Worm (Caenorhabditis elegans): ENCODE measurements around the gene W09C2.9.

The W09C2.9 gene

ce11 chrIV:9648682-9649081 lies 25.5 kb upstream of the W09C2.9 start, which contains the start of gene srm-3:
Gene srm-3 (plus strand): TSS chrIV:9648982.
- TF ChIP-seq bed-3 (GFP tag; optimal IDR thresholded peaks at IDR 0.05) (no peak), pha-4 (tag; optimal IDR thresholded peaks at IDR 0.05) (no peak), ces-1 (GFP tag; optimal IDR thresholded peaks at IDR 0.05) (no peak), unc-120 (tag; optimal IDR thresholded peaks at IDR 0.05; ENCODE audit: poor library complexity, severe bottlenecking) (no peak), blmp-1 (tag; optimal IDR thresholded peaks at IDR 0.05) (no peak), mab-5 (tag; optimal IDR thresholded peaks at IDR 0.05) (no peak), ztf-11 (tag; optimal IDR thresholded peaks at IDR 0.05) (no peak), lsy-2 (tag; optimal IDR thresholded peaks at IDR 0.05) (no peak), hlh-1 (tag; optimal IDR thresholded peaks at IDR 0.05) (no peak), drap-1 (GFP tag; optimal IDR thresholded peaks at IDR 0.05) (no peak), M03D4.4 (tag; optimal IDR thresholded peaks at IDR 0.05) (no peak), nhr-2 (tag; optimal IDR thresholded peaks at IDR 0.05) (no peak), ceh-43 (GFP tag; optimal IDR thresholded peaks at IDR 0.05) (no peak), lin-13 (tag; optimal IDR thresholded peaks at IDR 0.05) (no peak)

ce11 chrIV:9647789-9648361 lies 24.7 kb upstream of the W09C2.9 start, which contains the start of gene amph-1:
Gene amph-1 (minus strand): TSS chrIV:9647873.
- TF ChIP-seq nhr-12 (tag; optimal IDR thresholded peaks at IDR 0.05) (no peak), snpc-4 (tag; optimal IDR thresholded peaks at IDR 0.05) (no peak), sptf-1 (tag; optimal IDR thresholded peaks at IDR 0.05) (no peak), sem-2 (GFP tag; optimal IDR thresholded peaks at IDR 0.05) (no peak), pha-4 (tag; optimal IDR thresholded peaks at IDR 0.05) (no peak), ceh-83 (GFP tag; optimal IDR thresholded peaks at IDR 0.05) (no peak), nhr-76 (tag; optimal IDR thresholded peaks at IDR 0.05) (no peak), mep-1 (tag; optimal IDR thresholded peaks at IDR 0.05) (no peak), elt-3 (tag; optimal IDR thresholded peaks at IDR 0.05) (no peak), ceh-39 (tag; optimal IDR thresholded peaks at IDR 0.05) (no peak), flh-1 (GFP tag; optimal IDR thresholded peaks at IDR 0.05) (no peak), drap-1 (GFP tag; optimal IDR thresholded peaks at IDR 0.05) (no peak), ham-2 (GFP tag; optimal IDR thresholded peaks at IDR 0.05) (no peak), lin-32 (GFP tag; optimal IDR thresholded peaks at IDR 0.05) (no peak), lin-13 (tag; optimal IDR thresholded peaks at IDR 0.05) (no peak)

DNA sequence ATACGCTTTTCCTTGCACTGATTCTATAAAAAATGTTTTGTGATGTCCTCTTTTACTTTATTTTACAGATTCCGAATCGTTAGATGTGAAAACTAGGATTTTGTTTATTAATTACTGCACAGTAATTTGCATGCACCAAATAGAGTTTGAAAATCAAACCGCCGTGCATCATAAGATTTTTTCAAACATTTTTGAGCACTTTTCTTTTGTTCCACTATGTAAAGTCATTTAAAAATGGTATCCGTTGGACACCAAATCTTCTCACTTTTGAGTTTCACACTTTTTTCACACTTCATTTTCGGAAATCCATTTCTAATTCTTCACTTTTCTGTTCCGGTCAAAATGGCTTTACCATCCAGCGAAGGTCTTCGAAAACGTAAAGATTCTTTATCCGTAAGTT lies 20.0 kb upstream of the W09C2.9 start, which contains the start of gene degl-2:
Gene degl-2 (plus strand): TSS at position 301 of the 400 bp plus-strand sequence.
- no peak for TF ChIP-seq bed-3 (GFP tag; optimal IDR thresholded peaks at IDR 0.05)
- no peak for TF ChIP-seq ceh-43 (GFP tag; optimal IDR thresholded peaks at IDR 0.05)
- TF ChIP-seq nhr-76 (tag; optimal IDR thresholded peaks at IDR 0.05): no peak
- TF ChIP-seq ham-2 (GFP tag; optimal IDR thresholded peaks at IDR 0.05): no peak
- no peak for TF ChIP-seq unc-62 (GFP tag; optimal IDR thresholded peaks at IDR 0.05)
- no peak for TF ChIP-seq ces-1 (GFP tag; optimal IDR thresholded peaks at IDR 0.05)

DNA sequence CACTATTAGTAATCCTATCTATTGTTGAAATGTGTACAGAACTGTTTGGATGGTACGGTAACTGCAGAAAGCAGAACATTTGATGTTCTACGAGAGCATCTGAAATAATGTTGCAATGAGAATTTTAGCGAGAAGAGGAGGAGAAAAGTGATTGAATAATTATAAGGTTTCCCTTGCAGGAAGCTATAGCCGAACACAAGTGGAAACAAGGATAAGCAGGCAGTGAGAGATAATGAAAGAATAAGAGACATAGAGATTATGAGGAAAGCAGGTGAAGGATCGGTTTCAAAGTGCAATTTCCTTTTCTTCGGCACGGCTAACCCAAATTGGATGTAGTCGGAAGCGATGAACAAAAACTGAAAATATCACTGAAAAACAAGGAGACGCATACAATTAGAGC lies 18.8 kb upstream of the W09C2.9 start, which contains the start of gene del-2:
Gene del-2 (minus strand): TSS at position 101 of the 400 bp plus-strand sequence.
- TF ChIP-seq ham-2 (GFP tag; optimal IDR thresholded peaks at IDR 0.05): peak; percentile 26
- TF ChIP-seq sptf-1 (tag; optimal IDR thresholded peaks at IDR 0.05): no peak
- TF ChIP-seq flh-1 (GFP tag; optimal IDR thresholded peaks at IDR 0.05): no peak
- TF ChIP-seq drap-1 (GFP tag; optimal IDR thresholded peaks at IDR 0.05): no peak
- no peak for TF ChIP-seq nhr-28 (tag; optimal IDR thresholded peaks at IDR 0.05)
- TF ChIP-seq ces-1 (GFP tag; optimal IDR thresholded peaks at IDR 0.05): peak; percentile 26

ce11 chrIV:9634848-9635247 lies 11.7 kb upstream of the W09C2.9 start, which contains the start of gene mca-1:
Gene mca-1 (minus strand): TSS chrIV:9634948.
- TF ChIP-seq bed-3 (GFP tag; optimal IDR thresholded peaks at IDR 0.05): no peak
- TF ChIP-seq unc-39 (tag; optimal IDR thresholded peaks at IDR 0.05): no peak
- no peak for TF ChIP-seq mab-5 (tag; optimal IDR thresholded peaks at IDR 0.05)
- no peak for TF ChIP-seq nhr-12 (tag; optimal IDR thresholded peaks at IDR 0.05)
- TF ChIP-seq cnd-1 (tag; optimal IDR thresholded peaks at IDR 0.05): no peak

DNA sequence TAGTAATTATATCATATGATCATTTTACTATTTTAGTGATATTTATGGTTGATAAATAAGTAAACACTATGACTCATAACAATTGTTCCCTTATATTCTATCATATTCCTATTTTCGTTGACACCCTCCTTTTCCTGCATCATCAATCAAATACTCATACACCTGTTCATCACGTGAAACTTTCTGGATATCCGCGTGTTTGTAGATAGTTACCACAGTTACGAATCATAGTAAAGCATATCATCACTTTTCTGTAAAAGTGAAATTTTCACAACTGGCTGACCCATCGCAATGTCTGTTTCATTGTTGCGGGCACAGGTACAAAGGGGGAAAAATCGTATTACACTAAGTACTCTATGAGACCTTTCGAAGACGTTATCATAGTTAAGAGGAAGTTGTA lies 10.7 kb upstream of the W09C2.9 start:
- no peak for TF ChIP-seq cnd-1 (tag; optimal IDR thresholded peaks at IDR 0.05)
- TF ChIP-seq flh-1 (GFP tag; optimal IDR thresholded peaks at IDR 0.05): no peak
- no peak for TF ChIP-seq ham-2 (GFP tag; optimal IDR thresholded peaks at IDR 0.05)
- no peak for TF ChIP-seq blmp-1 (tag; optimal IDR thresholded peaks at IDR 0.05)
- TF ChIP-seq sptf-1 (tag; optimal IDR thresholded peaks at IDR 0.05): no peak
- TF ChIP-seq ceh-83 (GFP tag; optimal IDR thresholded peaks at IDR 0.05): no peak
- TF ChIP-seq unc-62 (GFP tag; optimal IDR thresholded peaks at IDR 0.05): no peak
- no peak for TF ChIP-seq lin-13 (tag; optimal IDR thresholded peaks at IDR 0.05)
- no peak for TF ChIP-seq elt-1 (tag; optimal IDR thresholded peaks at IDR 0.05; ENCODE audit: borderline replicate concordance, insufficient read depth)
- TF ChIP-seq tbx-8 (GFP tag; optimal IDR thresholded peaks at IDR 0.05): no peak
- TF ChIP-seq mls-2 (tag; optimal IDR thresholded peaks at IDR 0.05): no peak
- no peak for TF ChIP-seq unc-120 (tag; optimal IDR thresholded peaks at IDR 0.05; ENCODE audit: poor library complexity, severe bottlenecking)
- TF ChIP-seq pha-4 (tag; optimal IDR thresholded peaks at IDR 0.05): no peak
- no peak for TF ChIP-seq nhr-28 (tag; optimal IDR thresholded peaks at IDR 0.05)
- no peak for TF ChIP-seq ces-1 (GFP tag; optimal IDR thresholded peaks at IDR 0.05)
- TF ChIP-seq mep-1 (tag; optimal IDR thresholded peaks at IDR 0.05): no peak
- no peak for TF ChIP-seq lsy-2 (tag; optimal IDR thresholded peaks at IDR 0.05)
- TF ChIP-seq nhr-12 (tag; optimal IDR thresholded peaks at IDR 0.05): no peak
- no peak for TF ChIP-seq nhr-2 (tag; optimal IDR thresholded peaks at IDR 0.05)

Measured in whole organism, mixed stage, embryonic.